Fruit fly (Drosophila melanogaster): ENCODE data around the gene CG34299.

CG34299 gene

DNA sequence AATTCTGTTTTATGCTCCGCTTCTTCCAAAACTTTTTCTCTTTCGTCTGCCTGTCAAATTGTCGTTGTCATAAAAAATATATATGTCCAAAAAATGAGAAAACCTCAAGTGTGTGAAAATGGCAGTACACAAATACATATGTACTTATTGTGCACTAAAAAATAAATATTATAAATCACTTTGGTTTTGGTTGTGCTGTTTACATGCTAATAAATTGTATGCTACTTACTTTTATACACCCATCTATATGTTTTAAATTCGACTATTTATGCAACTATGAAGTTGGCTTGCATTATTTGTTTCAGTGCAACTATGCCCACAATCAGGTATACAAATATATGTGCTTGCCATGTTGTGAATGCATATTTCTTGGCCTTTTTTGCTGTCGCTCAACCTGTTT lies 8.2 kb downstream of the CG34299 start:
- TF ChIP-seq noc (tag; optimal IDR thresholded peaks at IDR 0.05): no peak

DNA sequence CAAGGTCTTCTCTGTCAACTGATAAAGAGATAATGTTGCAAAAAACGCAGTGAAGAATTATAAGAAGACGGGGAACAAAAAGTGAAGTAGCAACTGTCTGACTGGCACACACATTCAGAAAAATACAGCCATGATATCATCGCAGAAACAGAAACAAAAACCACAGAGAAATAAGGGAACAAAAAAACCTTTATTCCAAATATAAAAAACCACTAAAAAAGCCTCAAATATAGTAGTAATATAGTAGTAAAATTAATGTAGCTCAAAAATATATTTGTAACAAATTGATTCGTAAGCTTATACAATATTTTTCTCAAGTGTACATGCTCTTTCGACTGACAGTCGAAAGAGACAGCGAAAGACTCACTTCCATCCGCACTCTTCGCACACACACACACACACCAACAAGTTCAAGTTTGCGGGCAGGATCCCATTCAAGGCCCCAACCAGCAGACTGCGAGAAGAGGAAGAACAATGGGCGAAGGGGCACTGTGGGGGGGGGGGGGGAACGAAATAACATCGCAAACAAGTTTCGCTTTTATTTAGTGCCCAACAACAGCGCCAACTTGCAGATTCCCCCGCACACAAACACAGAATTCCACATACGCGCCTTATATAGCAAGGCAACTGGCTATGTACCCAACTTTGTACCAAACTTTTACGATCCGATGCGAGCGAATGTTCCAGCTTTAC lies 9.1 kb downstream of the CG34299 start:
- no peak for TF ChIP-seq noc (tag; optimal IDR thresholded peaks at IDR 0.05)

DNA sequence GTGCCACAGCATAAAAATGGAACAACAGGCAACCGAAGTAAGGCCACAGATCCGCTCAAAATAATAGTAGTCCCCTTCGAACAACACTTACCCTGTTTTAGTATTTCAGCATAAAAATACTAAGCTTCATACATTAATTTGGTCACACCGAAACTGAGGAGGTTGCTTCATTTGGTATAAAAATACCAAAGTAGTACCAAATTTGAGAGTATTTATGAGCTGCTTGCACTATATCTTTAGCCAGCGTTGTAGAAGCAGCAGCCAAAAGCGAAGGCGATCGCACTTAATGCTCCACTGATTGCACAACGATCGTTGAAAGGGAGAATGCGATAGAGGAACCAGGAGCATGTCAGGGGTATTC lies 9.6 kb downstream of the CG34299 start:
- no peak for TF ChIP-seq noc (tag; optimal IDR thresholded peaks at IDR 0.05)

DNA sequence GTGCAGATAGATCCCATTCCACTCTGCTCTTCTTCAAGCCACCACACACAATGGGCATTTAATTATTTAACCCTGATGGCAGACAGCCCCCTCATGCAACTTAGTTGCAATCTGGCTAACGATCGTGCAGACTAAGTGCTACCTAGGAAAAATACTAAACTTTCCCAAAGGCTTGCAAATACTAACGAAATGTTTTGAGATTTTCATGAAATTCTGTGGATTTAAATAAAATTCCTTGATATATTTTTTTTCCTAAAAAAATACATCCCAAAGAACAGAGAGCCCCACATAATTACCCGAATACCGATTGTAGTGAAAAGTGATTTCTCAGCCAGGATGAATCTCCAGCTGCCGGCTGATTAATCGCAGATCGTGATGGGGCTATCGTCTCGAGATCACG lies 10.2 kb downstream of the CG34299 start:
- TF ChIP-seq noc (tag; optimal IDR thresholded peaks at IDR 0.05): no peak

DNA sequence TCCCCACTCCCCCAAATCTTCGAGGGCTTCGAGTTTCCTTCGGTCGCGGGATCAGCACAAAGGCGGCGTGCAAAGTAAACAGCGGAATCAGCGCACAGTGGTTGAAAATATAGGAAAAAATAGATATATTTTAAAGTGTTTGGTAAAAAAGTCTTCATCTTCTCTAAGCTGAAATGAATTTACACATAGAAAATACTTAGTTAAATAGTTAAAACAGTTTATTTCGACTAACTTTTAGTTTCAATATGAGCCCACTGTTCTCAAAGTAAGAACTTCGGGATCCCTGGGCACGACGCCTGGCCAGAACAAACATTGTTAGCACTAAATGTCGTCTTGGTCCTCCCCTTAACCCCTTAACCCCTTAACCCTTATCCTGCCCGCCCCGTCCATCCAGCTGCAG lies 12.5 kb downstream of the CG34299 start:
- no peak for TF ChIP-seq noc (tag; optimal IDR thresholded peaks at IDR 0.05)

DNA sequence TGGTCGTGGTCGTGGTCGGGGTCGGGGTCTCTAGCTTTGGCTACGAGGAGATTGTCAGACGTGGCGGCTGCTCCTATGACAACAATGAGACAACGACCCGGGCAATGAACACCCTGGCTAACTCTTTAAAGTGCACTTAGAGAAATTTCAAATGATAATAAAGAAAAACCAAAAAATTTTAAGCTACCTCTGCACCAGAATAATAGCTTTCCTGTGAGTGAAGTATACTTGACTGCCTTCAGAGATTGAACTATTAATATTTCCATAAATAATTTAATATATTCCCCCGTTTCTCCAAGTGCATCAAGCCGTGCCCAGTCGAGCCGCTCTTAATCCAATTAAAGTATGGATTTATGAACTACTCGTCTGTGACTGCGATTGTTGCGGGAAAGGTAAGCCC lies 14.3 kb downstream of the CG34299 start:
- TF ChIP-seq noc (tag; optimal IDR thresholded peaks at IDR 0.05): no peak

DNA sequence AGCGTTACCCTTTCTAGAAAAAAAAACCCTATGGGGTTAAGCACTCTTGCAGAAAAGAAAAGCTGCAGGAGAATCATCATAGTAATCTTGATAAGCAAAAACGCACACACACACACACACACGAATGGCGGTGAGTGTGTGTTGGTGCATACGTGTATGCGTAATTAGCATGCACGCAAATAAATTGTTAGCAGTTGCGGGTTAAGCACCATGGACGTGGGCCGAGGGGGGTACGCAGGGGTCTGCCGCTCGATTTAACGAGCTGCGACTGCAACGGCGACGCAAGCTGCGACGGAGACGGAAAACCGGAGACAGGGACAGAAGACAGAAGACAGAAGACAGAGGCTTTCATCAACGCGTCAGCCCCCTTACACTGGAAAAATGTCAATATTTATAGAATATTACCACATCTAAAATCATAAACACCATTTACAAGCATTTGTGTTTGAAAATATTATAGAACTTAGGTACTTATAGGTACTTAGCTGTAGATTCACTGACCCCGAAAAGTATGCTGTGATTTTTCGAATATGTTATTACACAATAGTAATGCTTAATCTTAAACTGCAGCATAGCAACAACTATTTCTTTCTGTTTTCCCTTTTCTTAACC lies 15.4 kb downstream of the CG34299 start:
- no peak for TF ChIP-seq noc (tag; optimal IDR thresholded peaks at IDR 0.05)

DNA sequence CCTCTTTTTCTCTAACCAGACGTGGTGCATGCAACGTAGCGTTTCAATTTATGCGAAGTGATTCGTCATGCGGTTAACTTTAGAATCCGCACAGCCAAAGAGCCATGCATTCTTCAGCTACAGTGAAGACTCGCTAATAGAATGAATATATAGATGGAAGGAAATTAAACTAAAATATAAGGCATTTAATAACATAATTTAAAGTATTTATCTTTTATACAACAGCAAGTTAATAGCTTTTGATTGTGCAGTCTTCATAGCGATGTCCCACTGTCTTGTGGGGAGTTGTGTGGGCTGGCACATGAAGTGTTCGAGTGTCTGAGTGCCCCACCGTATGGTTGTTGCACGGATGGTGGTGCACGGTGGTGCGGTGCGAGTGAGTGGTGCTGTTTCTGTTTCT lies 16.0 kb downstream of the CG34299 start:
- TF ChIP-seq noc (tag; optimal IDR thresholded peaks at IDR 0.05): no peak

DNA sequence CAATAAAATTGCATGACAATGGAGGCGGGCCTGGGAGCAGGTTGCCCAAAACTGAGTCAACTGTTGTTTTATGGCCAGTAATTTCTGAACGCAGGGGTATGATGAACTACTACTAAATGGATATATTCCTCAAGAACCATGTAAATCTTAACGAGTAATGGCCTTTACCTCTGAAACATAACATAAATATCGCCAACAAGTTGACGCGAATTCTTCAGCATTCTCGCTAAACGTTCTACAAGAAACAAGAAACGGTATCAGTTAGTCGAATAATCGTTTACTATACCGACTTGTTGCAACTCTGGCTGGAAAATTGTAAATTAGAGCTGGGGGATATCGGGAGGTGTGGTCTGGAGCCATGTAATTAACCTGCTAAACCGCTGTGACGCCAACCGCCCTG lies 19.4 kb downstream of the CG34299 start:
- no peak for TF ChIP-seq noc (tag; optimal IDR thresholded peaks at IDR 0.05)

DNA sequence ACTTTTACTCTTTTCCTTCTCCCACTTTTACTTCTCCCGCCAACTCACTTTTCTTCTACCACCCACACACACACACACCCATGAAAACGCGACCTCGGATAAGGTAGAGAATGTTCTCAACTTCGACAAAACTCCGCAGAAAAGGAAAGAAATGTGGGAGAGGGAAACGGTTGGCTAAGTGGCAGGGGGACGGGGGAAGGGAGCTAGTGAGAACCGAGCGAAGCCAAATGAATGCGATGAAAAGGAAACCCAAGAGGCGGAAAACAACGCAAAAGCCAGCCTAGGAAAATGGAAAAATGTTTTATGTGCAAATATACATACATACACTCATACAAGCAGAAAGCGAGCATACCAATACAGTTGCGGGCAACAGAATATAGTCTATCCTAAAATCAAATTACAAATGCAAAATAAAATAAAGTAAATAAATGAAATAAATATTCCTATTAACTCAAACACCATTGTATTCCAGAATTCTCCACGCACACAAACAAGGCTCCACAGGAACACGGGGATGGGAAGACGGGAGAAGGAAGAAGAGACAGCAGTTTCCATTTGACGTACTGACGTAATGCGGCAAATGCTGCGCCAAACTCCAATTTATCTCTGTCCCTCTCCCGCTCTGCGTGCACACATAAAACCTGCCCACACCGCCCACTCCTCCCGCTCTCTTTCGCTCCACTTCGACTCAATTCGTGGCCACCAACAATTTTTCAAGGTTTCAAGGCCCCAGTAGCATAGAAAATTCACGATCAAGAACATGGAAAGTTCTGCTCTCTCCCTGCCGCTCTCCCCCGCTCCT lies 21.1 kb downstream of the CG34299 start:
- no peak for TF ChIP-seq noc (tag; optimal IDR thresholded peaks at IDR 0.05)

DNA sequence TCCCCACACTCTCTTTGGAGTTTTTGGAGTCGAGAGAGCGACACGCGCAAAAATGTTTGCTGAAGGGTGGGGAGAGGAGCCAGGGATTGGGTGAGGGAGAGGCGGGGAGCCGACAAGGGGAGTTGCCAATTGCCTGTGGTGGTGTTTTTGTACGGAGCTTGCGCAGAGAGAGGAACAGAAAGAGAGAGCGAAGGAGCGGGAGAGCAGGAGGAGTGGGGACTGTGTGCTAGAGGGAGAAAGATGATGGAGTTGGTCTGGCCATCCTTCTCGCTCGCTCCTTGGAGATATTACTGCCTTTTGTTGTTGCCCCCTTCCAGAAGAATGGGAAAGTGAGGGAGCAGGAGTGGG lies 21.7 kb downstream of the CG34299 start:
- no peak for TF ChIP-seq noc (tag; optimal IDR thresholded peaks at IDR 0.05)

DNA sequence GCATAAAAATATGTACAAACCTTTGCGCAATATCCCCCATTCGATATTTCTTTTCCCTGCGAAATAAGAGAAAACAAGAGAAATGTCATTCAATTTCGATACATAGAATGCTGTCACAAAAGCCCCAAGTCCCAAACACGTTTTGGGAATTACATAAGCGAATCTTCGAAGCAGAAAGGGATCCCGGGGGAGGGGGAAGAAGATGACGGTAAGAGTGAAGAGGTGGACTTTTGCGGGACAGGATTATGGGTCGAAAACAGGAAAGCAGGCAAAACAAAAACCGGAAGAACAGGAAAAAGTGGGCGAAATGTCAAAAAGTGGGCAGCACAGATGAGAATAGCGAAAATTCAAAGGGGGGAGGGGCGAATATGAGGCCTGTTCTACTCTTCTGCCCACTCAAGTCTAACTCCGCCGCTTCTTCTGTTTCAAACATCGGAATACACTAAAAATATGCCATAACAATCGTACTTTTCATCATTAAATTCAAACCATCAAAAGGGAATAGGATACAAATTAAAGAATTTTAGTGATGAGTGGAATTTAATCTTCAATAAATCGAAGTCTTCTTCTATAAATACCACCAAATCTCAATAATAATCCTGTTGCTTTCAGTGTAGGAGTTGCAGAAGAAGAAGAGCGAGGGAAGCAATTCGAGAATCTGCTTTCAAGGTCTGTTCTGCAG lies 22.9 kb downstream of the CG34299 start:
- TF ChIP-seq noc (tag; optimal IDR thresholded peaks at IDR 0.05): no peak

DNA sequence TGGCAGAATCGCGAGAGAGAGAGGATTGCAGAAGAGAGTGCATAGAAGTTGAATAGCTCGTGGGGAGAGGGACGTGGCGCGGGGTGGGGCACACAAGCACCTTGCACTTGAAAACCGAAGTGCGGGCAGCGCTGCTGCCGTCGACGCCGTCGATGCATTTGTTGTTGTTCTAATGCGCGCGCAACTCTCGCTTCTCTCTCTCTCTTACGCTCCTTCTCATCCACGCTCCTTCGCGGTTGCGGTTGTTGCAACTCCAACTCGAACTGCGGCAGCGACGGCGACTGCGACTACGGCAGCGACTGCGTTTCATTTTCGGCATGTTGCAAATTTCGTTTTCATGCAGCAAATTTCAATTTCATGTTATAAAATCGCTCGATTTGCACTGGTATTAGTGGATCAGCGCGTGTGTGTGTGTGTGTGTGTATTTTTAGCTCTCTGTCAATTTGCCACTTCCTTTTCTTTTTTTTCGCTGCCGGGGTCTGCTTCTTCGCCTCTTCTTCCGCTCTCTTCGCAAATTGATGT lies 23.5 kb downstream of the CG34299 start:
- no peak for TF ChIP-seq noc (tag; optimal IDR thresholded peaks at IDR 0.05)

DNA sequence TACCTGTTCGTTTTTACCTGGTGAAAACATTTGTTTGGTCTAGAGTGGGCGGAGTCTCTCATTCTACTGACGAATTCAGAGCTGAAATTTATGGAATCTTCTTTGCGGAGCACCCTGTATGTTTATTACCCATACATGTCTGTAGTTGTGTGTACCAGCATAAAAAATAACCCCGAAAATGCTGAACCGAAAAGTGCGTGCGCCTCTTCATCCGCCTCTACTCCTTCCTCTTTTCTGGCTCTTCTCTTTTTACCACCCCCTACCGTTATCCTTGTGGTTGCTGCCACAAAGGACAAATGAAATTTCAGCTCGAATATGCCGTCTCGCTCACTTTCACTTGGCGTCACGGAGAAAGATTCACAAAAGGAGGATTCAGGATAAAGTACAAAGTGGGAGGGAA lies 24.5 kb downstream of the CG34299 start:
- TF ChIP-seq noc (tag; optimal IDR thresholded peaks at IDR 0.05): no peak

DNA sequence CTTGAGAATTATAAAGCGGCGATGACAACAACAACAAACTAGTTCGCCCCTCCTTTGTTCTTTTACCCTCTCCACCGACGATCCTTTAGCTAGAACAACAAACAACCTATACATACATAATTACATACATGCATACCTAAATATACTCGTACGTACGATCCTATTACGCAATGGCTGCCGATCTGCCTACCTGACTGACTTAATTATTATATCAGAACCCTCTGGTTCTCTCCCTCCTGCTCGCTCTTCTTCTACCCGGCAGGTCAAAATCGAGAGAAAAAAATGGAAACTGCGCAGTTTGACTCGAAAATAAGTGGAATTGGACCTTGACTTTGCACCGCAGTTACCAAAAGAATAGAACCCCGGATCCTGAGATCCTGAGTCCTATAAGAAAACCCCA lies 26.6 kb downstream of the CG34299 start:
- no peak for TF ChIP-seq noc (tag; optimal IDR thresholded peaks at IDR 0.05)

DNA sequence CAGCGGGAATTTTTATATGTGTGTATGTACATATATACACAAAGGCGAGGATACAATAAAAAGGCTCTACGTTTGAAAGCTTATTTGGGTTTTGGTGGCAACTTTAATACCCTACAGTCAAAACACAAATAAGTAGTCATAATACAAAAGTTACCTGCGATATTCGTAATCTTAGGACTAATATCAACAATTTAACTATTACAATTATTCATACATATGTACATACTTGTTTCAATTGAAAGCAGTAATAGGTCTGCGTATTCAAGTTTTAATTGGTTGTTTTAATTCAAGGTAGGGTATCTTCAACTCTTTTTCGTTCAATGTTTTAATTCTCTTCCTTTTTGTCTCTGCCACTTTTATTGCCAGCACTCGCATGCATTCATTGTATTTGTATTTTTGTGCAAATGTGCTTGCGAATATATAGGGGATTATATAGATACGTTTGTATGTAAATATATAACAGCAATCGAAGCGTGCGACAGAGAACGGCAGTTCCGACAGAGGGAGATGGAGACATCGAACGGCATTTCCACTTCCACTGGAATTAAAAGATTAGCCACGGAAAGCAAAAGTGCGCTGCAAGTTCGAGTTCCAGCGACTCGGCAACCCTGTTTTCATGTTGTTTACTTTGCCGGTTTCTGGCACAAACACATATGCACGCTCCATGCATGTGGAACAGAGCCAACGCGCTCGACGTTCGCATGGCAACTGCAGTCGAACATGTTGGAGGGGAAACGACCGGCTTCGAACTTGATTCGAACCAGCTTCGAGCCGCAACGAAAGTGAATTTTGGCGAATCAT lies 27.3 kb downstream of the CG34299 start:
- TF ChIP-seq noc (tag; optimal IDR thresholded peaks at IDR 0.05): no peak

Data from whole organism, larva.